Worm (Caenorhabditis elegans) whole organism, L4 larva: Measurements from ENCODE around the gene mecr-1.

Experiments used
- F10B5.3 ChIP-seq: sonication (generic microtip); optimal IDR thresholded peaks from 2 replicates; lab custom pipeline; 2016; ENCODE audit warnings: mild to moderate bottlenecking, missing genetic modification characterization, missing compliant biosample characterization
- T20F7.1 ChIP-seq: fragments of 200-800 bp; sonication (Bioruptor generic); optimal IDR thresholded peaks from 2 replicates; lab custom pipeline; 2018; ENCODE audit warnings: mild to moderate bottlenecking, missing genetic modification characterization, missing compliant biosample characterization
- Y48G9A.11 ChIP-seq: fragments of 200-800 bp; sonication (Bioruptor generic); IDR thresholded peaks from 2 replicates; pipeline ENCODE4 v1.3.6; 2022; ENCODE audit warnings: missing genetic modification reagents, missing genetic modification characterization, missing compliant biosample characterization
- ZK337.2 ChIP-seq: fragments of 200-800 bp; sonication (Bioruptor generic); IDR thresholded peaks from 2 replicates; pipeline ENCODE4 v1.3.6; 2022; ENCODE audit warnings: missing genetic modification reagents, missing genetic modification characterization, missing compliant biosample characterization
- ZK546.5 ChIP-seq, 2 experiments: sonication (generic microtip); optimal IDR thresholded peaks; 2 replicates each; lab custom pipeline; 2017; ENCODE audit warnings: missing biosample characterization in 2 of 2, missing genetic modification characterization in 2 of 2
- arid-1 ChIP-seq: fragments of 200-800 bp; sonication (Bioruptor generic); conservative IDR thresholded peaks from 2 replicates; pipeline ENCODE4 v1.3.6; 2022; ENCODE audit warnings: missing genetic modification reagents, missing genetic modification characterization, missing compliant biosample characterization
- attf-4 ChIP-seq: sonication (generic microtip); optimal IDR thresholded peaks from 3 replicates; lab custom pipeline; 2017; ENCODE audit warnings: missing biosample characterization, missing genetic modification characterization
- ceh-20 ChIP-seq: fragments of 200-800 bp; sonication (Bioruptor generic); IDR thresholded peaks from 2 replicates; pipeline ENCODE4 v1.3.6; 2022; ENCODE audit warnings: missing genetic modification reagents, missing genetic modification characterization, missing compliant biosample characterization
- ceh-62 ChIP-seq: sonication (generic microtip); optimal IDR thresholded peaks from 2 replicates; lab custom pipeline; 2017; ENCODE audit warnings: missing biosample characterization, missing genetic modification characterization
- ceh-82 ChIP-seq: sonication (generic microtip); optimal IDR thresholded peaks from 2 replicates; lab custom pipeline; 2017; ENCODE audit warnings: missing biosample characterization, missing genetic modification characterization
- ces-1 ChIP-seq: fragments of 150-350 bp; sonication (generic microtip); optimal IDR thresholded peaks from 4 replicates; lab custom pipeline; 2014; ENCODE audit warnings: missing biosample characterization, missing genetic modification reagents, missing genetic modification characterization
- ctbp-1 ChIP-seq: fragments of 200-800 bp; sonication (Bioruptor generic); IDR thresholded peaks from 2 replicates; pipeline ENCODE4 v1.3.6; 2022; ENCODE audit warnings: missing genetic modification reagents, missing genetic modification characterization, missing compliant biosample characterization
- daf-16 ChIP-seq, 3 experiments: sonication (generic microtip); optimal IDR thresholded peaks; 2 replicates each; lab custom pipeline; 2016 to 2017; ENCODE audit warnings: missing genetic modification characterization in 3 of 3, missing genetic modification reagents in 3 of 3, mild to moderate bottlenecking in 2 of 3, missing compliant biosample characterization in 2 of 3, missing biosample characterization in 1 of 3, moderate library complexity in 1 of 3
- daf-8 ChIP-seq: fragments of 200-800 bp; sonication (Bioruptor generic); IDR thresholded peaks from 2 replicates; pipeline ENCODE4 v1.3.6; 2022; ENCODE audit warnings: missing genetic modification characterization, missing compliant biosample characterization
- dmd-8 ChIP-seq: fragments of 200-800 bp; sonication (Bioruptor generic); IDR thresholded peaks from 2 replicates; pipeline ENCODE4 v1.3.6; 2022; ENCODE audit warnings: missing genetic modification characterization, missing compliant biosample characterization
- egl-27 ChIP-seq: sonication (generic microtip); optimal IDR thresholded peaks from 3 replicates; lab custom pipeline; 2017; ENCODE audit warnings: missing biosample characterization, missing genetic modification reagents, missing genetic modification characterization
- egl-43 ChIP-seq: fragments of 200-800 bp; sonication (Bioruptor generic); IDR thresholded peaks from 2 replicates; pipeline ENCODE4 v1.3.6; 2022; ENCODE audit warnings: missing genetic modification reagents, missing genetic modification characterization, missing compliant biosample characterization
- gei-8 ChIP-seq: fragments of 200-800 bp; sonication (Bioruptor generic); optimal IDR thresholded peaks from 2 replicates; lab custom pipeline; 2018; ENCODE audit warnings: mild to moderate bottlenecking, missing genetic modification characterization, missing compliant biosample characterization
- hif-1 ChIP-seq, 2 experiments: sonication (generic microtip); optimal IDR thresholded peaks; 2 replicates each; lab custom pipeline; 2016 to 2017; ENCODE audit warnings: missing compliant biosample characterization in 2 of 2, missing genetic modification characterization in 2 of 2, missing genetic modification reagents in 2 of 2, missing genotype in 2 of 2, mild to moderate bottlenecking in 1 of 2
- hlh-11 ChIP-seq: fragments of 200-800 bp; sonication (Bioruptor generic); optimal IDR thresholded peaks from 2 replicates; lab custom pipeline; 2018; ENCODE audit warnings: mild to moderate bottlenecking, missing genetic modification characterization, missing compliant biosample characterization
- jun-1 ChIP-seq: fragments of 150-350 bp; optimal IDR thresholded peaks from 2 replicates; lab custom pipeline; 2014; ENCODE audit warnings: missing biosample characterization, missing genetic modification reagents, missing genetic modification characterization
- lin-1 ChIP-seq: fragments of 200-800 bp; sonication (Bioruptor generic); IDR thresholded peaks from 2 replicates; pipeline ENCODE4 v1.3.6; 2022; ENCODE audit warnings: missing genetic modification reagents, missing genetic modification characterization, missing compliant biosample characterization
- lin-15B ChIP-seq: fragments of 150-350 bp; sonication (generic microtip); optimal IDR thresholded peaks from 3 replicates; lab custom pipeline; 2014; ENCODE audit warnings: missing biosample characterization, missing genetic modification characterization
- lin-38 ChIP-seq: fragments of 200-800 bp; sonication (Bioruptor generic); IDR thresholded peaks from 2 replicates; pipeline ENCODE4 v1.3.6; 2022; ENCODE audit warnings: missing genetic modification reagents, missing genetic modification characterization, missing compliant biosample characterization
- lin-39 ChIP-seq: fragments of 150-350 bp; optimal IDR thresholded peaks from 2 replicates; lab custom pipeline; 2014; ENCODE audit warnings: missing biosample characterization, missing genetic modification reagents, missing genetic modification characterization
- lir-3 ChIP-seq: sonication (generic microtip); optimal IDR thresholded peaks from 2 replicates; lab custom pipeline; 2016; ENCODE audit warnings: mild to moderate bottlenecking, missing genetic modification characterization, missing compliant biosample characterization
- madf-9 ChIP-seq: fragments of 200-800 bp; sonication (Bioruptor generic); conservative IDR thresholded peaks from 2 replicates; pipeline ENCODE4 v1.3.6; 2022; ENCODE audit warnings: missing genetic modification reagents, missing genetic modification characterization, missing compliant biosample characterization
- mdl-1 ChIP-seq, 2 experiments: fragments of 150-350 bp in 1 of 2; sonication (generic microtip) in 1 of 2; optimal IDR thresholded peaks; 2 replicates each; lab custom pipeline; 2014 to 2017; ENCODE audit warnings: missing biosample characterization in 2 of 2, missing genetic modification characterization in 2 of 2
- nhr-10 ChIP-seq: fragments of 150-350 bp; optimal IDR thresholded peaks from 2 replicates; lab custom pipeline; 2014; ENCODE audit warnings: missing biosample characterization, missing genetic modification characterization
- nhr-102 ChIP-seq: sonication (generic microtip); optimal IDR thresholded peaks from 2 replicates; lab custom pipeline; 2016; ENCODE audit warnings: mild to moderate bottlenecking, missing genetic modification characterization, moderate library complexity, missing compliant biosample characterization
- nhr-11 ChIP-seq: fragments of 150-350 bp; optimal IDR thresholded peaks from 2 replicates; lab custom pipeline; 2014; ENCODE audit warnings: missing biosample characterization, missing genetic modification characterization
- nhr-111 ChIP-seq: fragments of 200-800 bp; sonication (Bioruptor generic); optimal IDR thresholded peaks from 2 replicates; lab custom pipeline; 2018; ENCODE audit warnings: mild to moderate bottlenecking, missing genetic modification characterization, missing compliant biosample characterization
- nhr-41 ChIP-seq: fragments of 200-800 bp; sonication (Bioruptor generic); IDR thresholded peaks from 2 replicates; pipeline ENCODE4 v1.3.6; 2022; ENCODE audit warnings: missing genetic modification reagents, missing genetic modification characterization, missing compliant biosample characterization
- nhr-42 ChIP-seq: fragments of 200-800 bp; sonication (Bioruptor generic); IDR thresholded peaks from 2 replicates; pipeline ENCODE4 v1.3.6; 2022; ENCODE audit warnings: missing genetic modification characterization, missing compliant biosample characterization
- nhr-48 ChIP-seq: sonication (generic microtip); optimal IDR thresholded peaks from 2 replicates; lab custom pipeline; 2016; ENCODE audit warnings: mild to moderate bottlenecking, missing genetic modification characterization, missing compliant biosample characterization
- nhr-6 ChIP-seq: fragments of 150-350 bp; optimal IDR thresholded peaks from 2 replicates; lab custom pipeline; 2014; ENCODE audit warnings: missing biosample characterization, missing genetic modification characterization
- nhr-76 ChIP-seq: fragments of 150-350 bp; optimal IDR thresholded peaks from 2 replicates; lab custom pipeline; 2014; ENCODE audit warnings: missing biosample characterization, missing genetic modification characterization
- nhr-77 ChIP-seq: fragments of 150-350 bp; optimal IDR thresholded peaks from 2 replicates; lab custom pipeline; 2014; ENCODE audit warnings: missing biosample characterization, missing genetic modification characterization
- pha-4 ChIP-seq, 2 experiments: fragments of 150-350 bp in 1 of 2; fragments of 200-800 bp in 1 of 2; sonication (Bioruptor generic) in 1 of 2; IDR thresholded peaks in 1 of 2; optimal IDR thresholded peaks in 1 of 2; 2 replicates each; pipeline versions ENCODE4 v1.3.6 to Lab custom; 2014 to 2022; ENCODE audit warnings: missing genetic modification characterization in 2 of 2, missing genetic modification reagents in 2 of 2, missing biosample characterization in 1 of 2, missing compliant biosample characterization in 1 of 2
- pqm-1 ChIP-seq: sonication (generic microtip); optimal IDR thresholded peaks from 2 replicates; lab custom pipeline; 2017; ENCODE audit warnings: missing biosample characterization, missing genetic modification characterization
- saeg-2 ChIP-seq: fragments of 200-800 bp; sonication (Bioruptor generic); IDR thresholded peaks from 2 replicates; pipeline ENCODE4 v1.3.6; 2022; ENCODE audit warnings: missing genetic modification reagents, missing genetic modification characterization, missing compliant biosample characterization
- set-16 ChIP-seq: fragments of 200-800 bp; sonication (Bioruptor generic); IDR thresholded peaks from 2 replicates; pipeline ENCODE4 v1.3.6; 2022; ENCODE audit warnings: missing genetic modification reagents, missing genetic modification characterization, missing compliant biosample characterization
- skn-1 ChIP-seq: fragments of 150-350 bp; optimal IDR thresholded peaks from 2 replicates; lab custom pipeline; 2014; ENCODE audit warnings: missing biosample characterization, missing genetic modification characterization
- snpc-1.2 ChIP-seq: fragments of 200-800 bp; sonication (Bioruptor generic); IDR thresholded peaks from 2 replicates; pipeline ENCODE4 v1.3.6; 2022; ENCODE audit warnings: missing genetic modification reagents, missing genetic modification characterization, missing compliant biosample characterization
- spr-1 ChIP-seq: sonication (generic microtip); optimal IDR thresholded peaks from 2 replicates; lab custom pipeline; 2016; ENCODE audit warnings: mild to moderate bottlenecking, missing genetic modification characterization, missing compliant biosample characterization
- spr-3 ChIP-seq: fragments of 200-800 bp; sonication (Bioruptor generic); optimal IDR thresholded peaks from 2 replicates; lab custom pipeline; 2018; ENCODE audit warnings: mild to moderate bottlenecking, missing genetic modification characterization, missing compliant biosample characterization
- vab-7 ChIP-seq: fragments of 200-800 bp; sonication (Bioruptor generic); IDR thresholded peaks from 2 replicates; pipeline ENCODE4 v1.3.6; 2022; ENCODE audit warnings: missing genetic modification reagents, missing genetic modification characterization, missing compliant biosample characterization
- zag-1 ChIP-seq: fragments of 150-350 bp; optimal IDR thresholded peaks from 2 replicates; lab custom pipeline; 2014; ENCODE audit warnings: missing biosample characterization, missing genetic modification characterization
- zfp-2 ChIP-seq: sonication (generic microtip); optimal IDR thresholded peaks from 2 replicates; lab custom pipeline; 2016; ENCODE audit warnings: mild to moderate bottlenecking, missing genetic modification characterization, missing compliant biosample characterization
- zip-11 ChIP-seq: fragments of 200-800 bp; sonication (Bioruptor generic); IDR thresholded peaks from 2 replicates; pipeline ENCODE4 v1.3.6; 2022; ENCODE audit warnings: missing genetic modification characterization, missing compliant biosample characterization
- ztf-11 ChIP-seq: fragments of 150-350 bp; optimal IDR thresholded peaks from 2 replicates; lab custom pipeline; 2014; ENCODE audit warnings: missing biosample characterization, missing genetic modification characterization

The mecr-1 gene

ce11 chrII:13195163-13195562 lies 8.0 kb upstream of the mecr-1 start, which contains the start of gene lec-1 (continued):
- TF ChIP-seq hlh-11 (peak; percentile 72), nhr-42 (GFP tag; lab: Robert Waterston, UW) (no peak), vab-7 (no peak), skn-1 (tag; lab: Kevin White, UChicago) (no peak), daf-8 (no peak), lin-15B (tag; lab: Kevin White, UChicago) (no peak), egl-27 (tag; lab: Kevin White, UChicago) (no peak), attf-4 (no peak), nhr-10 (tag; lab: Kevin White, UChicago) (no peak), ceh-20 (GFP tag; lab: Robert Waterston, UW) (no peak), lin-39 (tag; lab: Kevin White, UChicago) (no peak), zfp-2 (tag; lab: Kevin White, UChicago) (no peak), saeg-2 (no peak), F10B5.3 (no peak), lir-3 (no peak), hif-1 (tag; optimal IDR thresholded peaks at IDR 0.05; lab: Kevin White, UChicago) (peak in 1 of 2 experiments; percentile 3), ctbp-1 (no peak), pha-4 (GFP tag; IDR thresholded peaks at IDR 0.05; lab: Robert Waterston, UW) (peak; percentile 13; the same call in 1 of the 2 replicates), pha-4 (tag; optimal IDR thresholded peaks at IDR 0.05; lab: Kevin White, UChicago) (peak; percentile 91), nhr-111 (GFP tag; lab: Kevin White, UChicago) (no peak), lin-38 (GFP tag; lab: Robert Waterston, UW) (peak; percentile 37; the same call in 1 of the 2 replicates), set-16 (0 out of 2 replicates have a peak, but pooled peaks have one; percentile 11), nhr-41 (GFP tag; lab: Robert Waterston, UW) (no peak), ztf-11 (tag; lab: Kevin White, UChicago) (no peak), nhr-6 (tag; lab: Kevin White, UChicago) (peak; percentile 15), pqm-1 (tag; lab: Kevin White, UChicago) (peak; percentile 49), nhr-11 (tag; lab: Kevin White, UChicago) (peak; percentile 70), ZK337.2 (no peak), gei-8 (GFP tag; lab: Kevin White, UChicago) (no peak), jun-1 (tag; lab: Kevin White, UChicago) (no peak), snpc-1.2 (GFP tag; lab: Robert Waterston, UW) (no peak), nhr-102 (tag; lab: Kevin White, UChicago) (no peak), egl-43 (GFP tag; lab: Robert Waterston, UW) (no peak), spr-3 (GFP tag; lab: Kevin White, UChicago) (no peak), ces-1 (no peak), spr-1 (tag; lab: Kevin White, UChicago) (no peak), ceh-82 (tag; lab: Kevin White, UChicago) (no peak), madf-9 (GFP tag; lab: Robert Waterston, UW) (no peak), mdl-1 (tag; optimal IDR thresholded peaks at IDR 0.05; lab: Kevin White, UChicago) (peak in 1 of 2 experiments; percentile 64), Y48G9A.11 (GFP tag; lab: Robert Waterston, UW) (no peak), ZK546.5 (tag; optimal IDR thresholded peaks at IDR 0.05; lab: Kevin White, UChicago) (no peak), nhr-48 (tag; lab: Kevin White, UChicago) (no peak), dmd-8 (no peak), lin-1 (no peak), zip-11 (GFP tag; lab: Robert Waterston, UW) (no peak), daf-16 (GFP tag; optimal IDR thresholded peaks at IDR 0.05; lab: Kevin White, UChicago) (peak in 1 of 2 experiments; percentile 51), daf-16 (tag; optimal IDR thresholded peaks at IDR 0.05; lab: Kevin White, UChicago) (peak; percentile 97), nhr-77 (tag; lab: Kevin White, UChicago) (no peak), nhr-76 (tag; lab: Kevin White, UChicago) (no peak), ceh-62 (no peak), arid-1 (GFP tag; lab: Robert Waterston, UW) (no peak), T20F7.1 (GFP tag; lab: Kevin White, UChicago) (peak; percentile 60), zag-1 (tag; lab: Kevin White, UChicago) (no peak)
